Worm (Caenorhabditis elegans) whole organism, L3 larva: ENCODE measurements around the gene chhy-1.

Source experiments
- ZK546.5 ChIP-seq: sonication (generic microtip); optimal IDR thresholded peaks from 2 replicates; lab custom pipeline; 2017; ENCODE audit warnings: missing biosample characterization, missing genetic modification characterization
- ceh-82 ChIP-seq: fragments of 150-350 bp; optimal IDR thresholded peaks from 2 replicates; lab custom pipeline; 2014; ENCODE audit warnings: missing biosample characterization, missing genetic modification characterization
- egl-27 ChIP-seq: sonication (generic microtip); optimal IDR thresholded peaks from 4 replicates; lab custom pipeline; 2017; ENCODE audit warnings: missing biosample characterization, missing genetic modification reagents, missing genetic modification characterization
- nhr-11 ChIP-seq: fragments of 150-350 bp; optimal IDR thresholded peaks from 2 replicates; lab custom pipeline; 2014; ENCODE audit warnings: missing biosample characterization, missing genetic modification characterization
- snpc-4 ChIP-seq: fragments of 150-350 bp; optimal IDR thresholded peaks from 2 replicates; lab custom pipeline; 2014; ENCODE audit warnings: missing biosample characterization, missing genetic modification characterization
- unc-39 ChIP-seq: sonication (generic microtip); optimal IDR thresholded peaks from 4 replicates; lab custom pipeline; 2017; ENCODE audit warnings: missing biosample characterization, missing genetic modification characterization
- unc-62 ChIP-seq: fragments of 150-350 bp; sonication (generic microtip); optimal IDR thresholded peaks from 4 replicates; lab custom pipeline; 2014; ENCODE audit warnings: missing biosample characterization, missing genetic modification reagents, missing genetic modification characterization

DNA sequence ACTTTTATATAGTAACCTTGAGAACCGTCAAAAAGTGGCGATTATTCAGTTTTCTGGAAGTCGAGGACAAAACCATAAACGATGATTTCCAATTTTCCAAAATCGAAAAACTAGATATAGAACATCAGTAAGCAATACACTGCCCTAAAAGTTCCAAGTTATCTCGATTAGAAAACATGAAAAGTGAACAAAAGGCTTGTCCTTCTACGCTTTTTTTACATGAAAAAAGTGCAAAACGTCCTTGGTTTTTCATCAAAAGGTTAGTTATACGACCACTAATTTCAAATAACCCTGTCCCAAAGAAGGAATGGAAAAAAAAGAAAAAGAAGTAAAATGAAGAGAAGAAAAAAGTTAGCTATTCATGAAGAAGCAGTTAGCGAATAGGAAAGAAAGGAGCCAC lies 31.5 kb downstream of the chhy-1 start:
- TF ChIP-seq unc-62 (GFP tag; lab: Kevin White, UChicago), result no peak
- TF ChIP-seq snpc-4 (tag; lab: Kevin White, UChicago), result no peak
- TF ChIP-seq unc-39, result no peak
- TF ChIP-seq nhr-11 (tag; lab: Kevin White, UChicago), result no peak
- no peak for TF ChIP-seq egl-27 (tag; lab: Kevin White, UChicago)
- no peak for TF ChIP-seq ZK546.5 (tag; lab: Kevin White, UChicago)
- no peak for TF ChIP-seq ceh-82 (tag; lab: Kevin White, UChicago)
